Fruit fly (Drosophila melanogaster) whole organism, embryonic: Measurements from ENCODE around the gene Acp76A.

Experiments used
- B-H1 ChIP-seq: fragments of 200-800 bp; sonication (Bioruptor generic); IDR thresholded peaks from 3 replicates; pipeline ENCODE4 v1.3.6; 2022; ENCODE audit warnings: missing biosample characterization, missing genetic modification characterization
- Blimp-1 ChIP-seq: fragments of 200-800 bp; sonication (Bioruptor generic); optimal IDR thresholded peaks from 3 replicates; lab custom pipeline; 2018; ENCODE audit warnings: missing biosample characterization, missing genetic modification characterization, mild to moderate bottlenecking, moderate library complexity, missing genetic modification reagents
- CG1024 ChIP-seq: fragments of 200-800 bp; sonication (Bioruptor generic); IDR thresholded peaks from 2 replicates; pipeline ENCODE4 v1.3.6; 2022; ENCODE audit warnings: missing biosample characterization, missing genetic modification characterization
- CG10543 ChIP-seq: fragments of 200-800 bp; sonication (Bioruptor generic); optimal IDR thresholded peaks from 3 replicates; lab custom pipeline; 2017; ENCODE audit warnings: missing biosample characterization, mild to moderate bottlenecking, missing genetic modification characterization, moderate library complexity
- CG11695 ChIP-seq: fragments of 200-800 bp; sonication (Bioruptor generic); IDR thresholded peaks from 3 replicates; pipeline ENCODE4 v1.3.6; 2022; ENCODE audit warnings: missing biosample characterization, missing genetic modification characterization
- CG11723 ChIP-seq: fragments of 200-800 bp; sonication (Bioruptor generic); optimal IDR thresholded peaks from 2 replicates; lab custom pipeline; 2017; ENCODE audit warnings: missing biosample characterization, mild to moderate bottlenecking, missing genetic modification characterization
- CG12942 ChIP-seq: fragments of 200-800 bp; sonication (Bioruptor generic); optimal IDR thresholded peaks from 3 replicates; lab custom pipeline; 2016; ENCODE audit warnings: missing biosample characterization, missing genetic modification characterization
- CG13624 ChIP-seq: fragments of 200-800 bp; sonication (Bioruptor generic); optimal IDR thresholded peaks from 2 replicates; lab custom pipeline; 2016; ENCODE audit warnings: missing biosample characterization, missing genetic modification characterization
- CG14014 ChIP-seq: fragments of 200-800 bp; sonication (Bioruptor generic); IDR thresholded peaks from 2 replicates; pipeline ENCODE4 v1.3.6; 2022; ENCODE audit warnings: missing biosample characterization, missing genetic modification characterization
- CG15479 ChIP-seq: fragments of 200-800 bp; sonication (Bioruptor generic); optimal IDR thresholded peaks from 3 replicates; lab custom pipeline; 2019; ENCODE audit warnings: missing biosample characterization, mild to moderate bottlenecking, missing genetic modification characterization, moderate library complexity
- CG16863 ChIP-seq: fragments of 200-800 bp; sonication (Bioruptor generic); optimal IDR thresholded peaks from 3 replicates; lab custom pipeline; 2016; ENCODE audit warnings: missing biosample characterization, missing genetic modification characterization
- CG17802 ChIP-seq: fragments of 200-800 bp; sonication (Bioruptor generic); optimal IDR thresholded peaks from 2 replicates; lab custom pipeline; 2018; ENCODE audit warnings: missing biosample characterization, mild to moderate bottlenecking, missing genetic modification characterization, moderate library complexity
- CG2712 ChIP-seq: fragments of 200-800 bp; optimal IDR thresholded peaks from 3 replicates; lab custom pipeline; 2019; ENCODE audit warnings: missing biosample characterization, mild to moderate bottlenecking, missing genetic modification characterization, moderate library complexity
- CG2875 ChIP-seq: fragments of 200-800 bp; sonication (Bioruptor generic); optimal IDR thresholded peaks from 2 replicates; lab custom pipeline; 2017; ENCODE audit warnings: missing biosample characterization, mild to moderate bottlenecking, missing genetic modification characterization, missing genetic modification reagents
- CG3281 ChIP-seq: fragments of 200-800 bp; sonication (Bioruptor generic); optimal IDR thresholded peaks from 3 replicates; lab custom pipeline; 2017; ENCODE audit warnings: missing biosample characterization, mild to moderate bottlenecking, missing genetic modification characterization
- CG34224 ChIP-seq: fragments of 200-800 bp; sonication (Bioruptor generic); IDR thresholded peaks from 3 replicates; pipeline ENCODE4 v1.3.6; 2022; ENCODE audit warnings: missing biosample characterization, missing genetic modification characterization; ENCODE audit not compliant: partially characterized antibody
- CG4404 ChIP-seq: fragments of 200-800 bp; sonication (Bioruptor generic); IDR thresholded peaks from 2 replicates; pipeline ENCODE4 v1.3.6; 2022; ENCODE audit warnings: missing biosample characterization, missing genetic modification characterization
- CG5953 ChIP-seq: fragments of 200-800 bp; sonication (Bioruptor generic); IDR thresholded peaks from 2 replicates; pipeline ENCODE4 v1.3.6; 2022; ENCODE audit warnings: missing biosample characterization, missing genetic modification characterization
- CG7745 ChIP-seq: fragments of 200-800 bp; sonication (Bioruptor generic); optimal IDR thresholded peaks from 2 replicates; lab custom pipeline; 2018; ENCODE audit warnings: missing biosample characterization, mild to moderate bottlenecking, missing genetic modification characterization, moderate library complexity
- CG7839 ChIP-seq: fragments of 200-800 bp; sonication (Bioruptor generic); optimal IDR thresholded peaks from 3 replicates; lab custom pipeline; 2018; ENCODE audit warnings: missing biosample characterization, mild to moderate bottlenecking, missing genetic modification characterization, moderate library complexity
- Jarid2 ChIP-seq: fragments of 200-800 bp; sonication (Bioruptor generic); optimal IDR thresholded peaks from 3 replicates; lab custom pipeline; 2017; ENCODE audit warnings: mild to moderate bottlenecking, missing biosample characterization, missing genetic modification reagents, missing genetic modification characterization
- Oaz ChIP-seq: fragments of 200-800 bp; sonication (Bioruptor generic); IDR thresholded peaks from 2 replicates; pipeline ENCODE4 v1.3.6; 2022; ENCODE audit warnings: missing biosample characterization, missing genetic modification characterization
- Rx ChIP-seq: fragments of 200-800 bp; sonication (Bioruptor generic); IDR thresholded peaks from 2 replicates; pipeline ENCODE4 v1.3.6; 2022; ENCODE audit warnings: missing biosample characterization, missing genetic modification characterization
- Stat92E ChIP-seq, 3 experiments: fragments of >200 bp in 2 of 3; fragments of 200-800 bp in 1 of 3; sonication (Bioruptor generic) in 1 of 3; optimal IDR thresholded peaks; 2 replicates each; lab custom pipeline; 2017 to 2019; ENCODE audit warnings: missing biosample characterization in 3 of 3, missing genetic modification characterization in 3 of 3, mild to moderate bottlenecking in 1 of 3, moderate library complexity in 1 of 3
- Tbp ChIP-seq: fragments of >200 bp; optimal IDR thresholded peaks from 2 replicates; lab custom pipeline; 2018; ENCODE audit warnings: missing biosample characterization, missing genetic modification characterization
- ac ChIP-seq: fragments of 200-800 bp; sonication (Bioruptor generic); optimal IDR thresholded peaks from 3 replicates; lab custom pipeline; 2017; ENCODE audit warnings: missing biosample characterization, mild to moderate bottlenecking, missing genetic modification characterization
- ap ChIP-seq: fragments of 200-800 bp; sonication (Bioruptor generic); IDR thresholded peaks from 2 replicates; pipeline ENCODE4 v1.3.6; 2022; ENCODE audit warnings: missing biosample characterization, missing genetic modification characterization
- bsh ChIP-seq, 2 experiments: fragments of 200-800 bp; sonication (Bioruptor generic); optimal IDR thresholded peaks; 2 replicates each; lab custom pipeline; 2017 to 2018; ENCODE audit warnings: mild to moderate bottlenecking in 2 of 2, missing biosample characterization in 2 of 2, missing genetic modification characterization in 2 of 2, moderate library complexity in 1 of 2
- chif ChIP-seq, 2 experiments: fragments of 200-800 bp; sonication (Bioruptor generic); optimal IDR thresholded peaks; 3 replicates each; lab custom pipeline; 2016; ENCODE audit warnings: missing biosample characterization in 2 of 2, missing genetic modification characterization in 2 of 2
- cwo ChIP-seq: fragments of 200-800 bp; sonication (Bioruptor generic); optimal IDR thresholded peaks from 3 replicates; lab custom pipeline; 2017; ENCODE audit warnings: missing biosample characterization, missing genetic modification characterization, mild to moderate bottlenecking, moderate library complexity, missing genetic modification reagents
- dpn ChIP-seq, 2 experiments: fragments of 200-800 bp; sonication (Bioruptor generic); optimal IDR thresholded peaks; 3 replicates each; lab custom pipeline; 2016; ENCODE audit warnings: missing biosample characterization in 2 of 2, missing genetic modification characterization in 2 of 2
- en ChIP-seq: fragments of 200-800 bp; sonication (Bioruptor generic); optimal IDR thresholded peaks from 2 replicates; lab custom pipeline; 2016; ENCODE audit warnings: missing biosample characterization, missing genetic modification characterization
- eve ChIP-seq, 2 experiments: fragments of >200 bp; optimal IDR thresholded peaks; 2 replicates each; lab custom pipeline; 2017; ENCODE audit warnings: missing biosample characterization in 2 of 2, missing genetic modification characterization in 2 of 2
- gsb ChIP-seq: fragments of 200-800 bp; sonication (Bioruptor generic); IDR thresholded peaks from 2 replicates; pipeline ENCODE4 v1.3.6; 2022; ENCODE audit warnings: missing biosample characterization, missing genetic modification characterization
- hkb ChIP-seq, 2 experiments: fragments of 200-800 bp in 1 of 2; fragments of >200 bp in 1 of 2; sonication (Bioruptor generic) in 1 of 2; IDR thresholded peaks in 1 of 2; optimal IDR thresholded peaks in 1 of 2; 2 replicates each; pipeline versions ENCODE4 v1.3.6 to Lab custom; 2017 to 2022; ENCODE audit warnings: missing biosample characterization in 1 of 2, missing genetic modification characterization in 1 of 2
- maf-S ChIP-seq: fragments of 200-800 bp; sonication (Bioruptor generic); optimal IDR thresholded peaks from 2 replicates; lab custom pipeline; 2016; ENCODE audit warnings: missing biosample characterization, missing genetic modification characterization
- odd ChIP-seq: fragments of 200-800 bp; sonication (Bioruptor generic); optimal IDR thresholded peaks from 2 replicates; lab custom pipeline; 2017; ENCODE audit warnings: missing biosample characterization, mild to moderate bottlenecking, missing genetic modification characterization
- org-1 ChIP-seq: fragments of 200-800 bp; sonication (Bioruptor generic); optimal IDR thresholded peaks from 2 replicates; lab custom pipeline; 2017; ENCODE audit warnings: missing biosample characterization, missing genetic modification characterization
- otp ChIP-seq: fragments of 200-800 bp; sonication (Bioruptor generic); IDR thresholded peaks from 3 replicates; pipeline ENCODE4, ENCODE4 v1.3.6; 2022; ENCODE audit warnings: missing biosample characterization, missing genetic modification characterization
- pita ChIP-seq: fragments of 200-800 bp; sonication (Bioruptor generic); optimal IDR thresholded peaks from 2 replicates; lab custom pipeline; 2017; ENCODE audit warnings: missing biosample characterization, mild to moderate bottlenecking, missing genetic modification characterization
- pzg ChIP-seq: fragments of 200-800 bp; sonication (Bioruptor generic); optimal IDR thresholded peaks from 3 replicates; lab custom pipeline; 2018; ENCODE audit warnings: missing biosample characterization, mild to moderate bottlenecking, missing genetic modification characterization, moderate library complexity
- salm ChIP-seq: fragments of 200-800 bp; sonication (Bioruptor generic); optimal IDR thresholded peaks from 2 replicates; lab custom pipeline; 2018; ENCODE audit warnings: missing biosample characterization, mild to moderate bottlenecking, missing genetic modification characterization
- sim ChIP-seq: fragments of 200-800 bp; sonication (Bioruptor generic); IDR thresholded peaks from 2 replicates; pipeline ENCODE4 v1.3.6; 2022; ENCODE audit warnings: missing biosample characterization, missing genetic modification characterization
- slbo ChIP-seq: fragments of 200-800 bp; sonication (Bioruptor generic); IDR thresholded peaks from 2 replicates; pipeline ENCODE4 v1.3.6; 2022; ENCODE audit warnings: missing biosample characterization, missing genetic modification characterization
- sqz ChIP-seq: fragments of 200-800 bp; sonication (Bioruptor generic); optimal IDR thresholded peaks from 3 replicates; lab custom pipeline; 2018; ENCODE audit warnings: missing biosample characterization, mild to moderate bottlenecking, missing genetic modification characterization
- tup ChIP-seq: fragments of 200-800 bp; sonication (Bioruptor generic); optimal IDR thresholded peaks from 2 replicates; lab custom pipeline; 2016; ENCODE audit warnings: missing biosample characterization, mild to moderate bottlenecking, missing genetic modification characterization, moderate library complexity
- twi ChIP-seq: fragments of 200-800 bp; optimal IDR thresholded peaks from 2 replicates; lab custom pipeline; 2019; ENCODE audit warnings: missing biosample characterization, mild to moderate bottlenecking, missing genetic modification characterization, moderate library complexity
- tx ChIP-seq: fragments of 200-800 bp; sonication (Bioruptor generic); optimal IDR thresholded peaks from 2 replicates; lab custom pipeline; 2016; ENCODE audit warnings: missing biosample characterization, missing genetic modification characterization
- zf30C ChIP-seq: fragments of 200-800 bp; sonication (Bioruptor generic); optimal IDR thresholded peaks from 3 replicates; lab custom pipeline; 2018; ENCODE audit warnings: missing biosample characterization, mild to moderate bottlenecking, missing genetic modification characterization

Gene Acp76A

DNA sequence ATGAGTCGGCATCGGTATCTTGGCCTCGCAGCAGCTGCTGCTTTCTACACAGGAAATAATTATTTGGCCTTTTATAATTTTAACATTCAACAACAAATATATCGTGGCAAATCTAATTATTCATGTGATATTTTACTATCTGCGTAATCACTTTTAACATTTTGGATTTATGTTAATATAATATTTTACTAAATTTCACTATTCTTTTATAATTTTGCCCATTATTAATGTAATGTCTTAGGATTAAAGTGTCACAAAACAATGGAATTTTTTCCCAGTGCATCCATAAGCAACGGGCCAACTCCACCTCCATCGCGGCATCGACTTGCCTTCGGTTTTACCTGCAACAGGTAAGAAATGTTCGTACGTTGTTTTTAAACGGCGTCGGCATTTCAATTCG, 9.3 kb downstream of the Acp76A start (continued):
- TF ChIP-seq CG12942 (GFP tag; lab: Kevin White, UChicago): peak; percentile 65
- peak; percentile 21; the same call in 1 of the 2 replicates for TF ChIP-seq slbo (GFP tag; lab: Robert Waterston, UW)
- TF ChIP-seq eve (GFP tag; optimal IDR thresholded peaks at IDR 0.05; lab: Kevin White, UChicago): peak; percentile 6 to 94
- TF ChIP-seq cwo (GFP tag; lab: Kevin White, UChicago): peak; percentile 60
- peak; percentile 79 for TF ChIP-seq CG2875 (GFP tag; lab: Kevin White, UChicago)
- TF ChIP-seq CG7839 (tag; lab: Kevin White, UChicago): peak; percentile 92
- peak; percentile 97 for TF ChIP-seq CG2712 (tag; lab: Kevin White, UChicago)
- TF ChIP-seq CG17802: peak; percentile 46
- no peak for TF ChIP-seq pita
- peak; percentile 19 for TF ChIP-seq tup (GFP tag; lab: Kevin White, UChicago)
- no peak for TF ChIP-seq gsb (GFP tag; lab: Robert Waterston, UW)
- peak; percentile 15 for TF ChIP-seq CG10543 (GFP tag; lab: Kevin White, UChicago)
- peak; percentile 84 for TF ChIP-seq CG11695 (GFP tag; lab: Robert Waterston, UW)
- peak; percentile 59 for TF ChIP-seq ap (GFP tag; lab: Robert Waterston, UW)
- TF ChIP-seq ac (GFP tag; lab: Kevin White, UChicago): peak; percentile 97
- no peak for TF ChIP-seq CG13624 (GFP tag; lab: Kevin White, UChicago)
- no peak for TF ChIP-seq CG5953 (GFP tag; lab: Robert Waterston, UW)
- TF ChIP-seq CG15479 (GFP tag; lab: Kevin White, UChicago): peak; percentile 63
- peak; percentile 86 for TF ChIP-seq sqz (GFP tag; lab: Kevin White, UChicago)
- no peak for TF ChIP-seq maf-S (GFP tag; lab: Kevin White, UChicago)
- TF ChIP-seq Stat92E (GFP tag; optimal IDR thresholded peaks at IDR 0.05; lab: Kevin White, UChicago): peak in 1 of 3 experiments; percentile 56
- peak in 1 of 2 experiments; percentile 67 for TF ChIP-seq dpn (GFP tag; optimal IDR thresholded peaks at IDR 0.05; lab: Kevin White, UChicago)
- TF ChIP-seq odd: peak; percentile 77
- peak; percentile 34; the same call in 1 of the 2 replicates for TF ChIP-seq CG14014
- TF ChIP-seq sim (GFP tag; lab: Robert Waterston, UW): peak; percentile 66; the same call in 1 of the 2 replicates
- TF ChIP-seq org-1 (GFP tag; lab: Kevin White, UChicago): peak; percentile 80
- TF ChIP-seq salm (tag; lab: Kevin White, UChicago): peak; percentile 77
- peak; percentile 62 for TF ChIP-seq CG7745 (tag; lab: Kevin White, UChicago)
- no peak for TF ChIP-seq hkb (optimal IDR thresholded peaks at IDR 0.05; lab: Kevin White, UChicago)
- peak; percentile 75 for TF ChIP-seq hkb (GFP tag; IDR thresholded peaks at IDR 0.05; lab: Robert Waterston, UW)
- TF ChIP-seq bsh (GFP tag; optimal IDR thresholded peaks at IDR 0.05; lab: Kevin White, UChicago): peak; percentile 82 to 92
- no peak for TF ChIP-seq CG34224 (GFP tag; lab: Robert Waterston, UW)
- peak; percentile 3 for TF ChIP-seq tx (GFP tag; lab: Kevin White, UChicago)
- TF ChIP-seq B-H1 (GFP tag; lab: Robert Waterston, UW): peak; percentile 29; the same call in 2 of the 3 replicates
- peak; percentile 57; the same call in 1 of the 2 replicates for TF ChIP-seq CG1024 (GFP tag; lab: Robert Waterston, UW)
- TF ChIP-seq Jarid2: peak; percentile 62
- 0 out of 2 replicates have a peak, but pooled peaks have one; percentile 15 for TF ChIP-seq Oaz (GFP tag; lab: Robert Waterston, UW)
- TF ChIP-seq CG3281 (GFP tag; lab: Kevin White, UChicago): peak; percentile 62
- TF ChIP-seq en (GFP tag; lab: Kevin White, UChicago): no peak
- peak; percentile 13 to 63 for TF ChIP-seq chif (GFP tag; optimal IDR thresholded peaks at IDR 0.05; lab: Kevin White, UChicago)
- TF ChIP-seq Blimp-1 (GFP tag; lab: Kevin White, UChicago): peak; percentile 91
- no peak for TF ChIP-seq CG16863
- peak; percentile 90 for TF ChIP-seq CG4404
- no peak for TF ChIP-seq Tbp
- no peak for TF ChIP-seq otp
- peak; percentile 21; the same call in 1 of the 2 replicates for TF ChIP-seq Rx (GFP tag; lab: Robert Waterston, UW)
- no peak for TF ChIP-seq pzg (GFP tag; lab: Kevin White, UChicago)
- TF ChIP-seq zf30C (GFP tag; lab: Kevin White, UChicago): peak; percentile 97
- TF ChIP-seq CG11723 (GFP tag; lab: Kevin White, UChicago): peak; percentile 62
- peak; percentile 81 for TF ChIP-seq twi (tag; lab: Kevin White, UChicago)
